Fruit fly (Drosophila melanogaster): ENCODE results near the gene Scr.

- no peak for TF ChIP-seq h (optimal IDR thresholded peaks at IDR 0.05)
- TF ChIP-seq Myc (optimal IDR thresholded peaks at IDR 0.05): no peak
- TF ChIP-seq ttk (optimal IDR thresholded peaks at IDR 0.05): no peak
- no peak for TF ChIP-seq Sin3A (optimal IDR thresholded peaks at IDR 0.05)
- no peak for TF ChIP-seq psq (optimal IDR thresholded peaks at IDR 0.05)
Measured at dm6 chr3R:6828272-6828671, 21.5 kb downstream of the Scr start.

Measured in Kc167 (cell line).